Fruit fly (Drosophila melanogaster) whole organism, embryonic: ENCODE results near the gene CG33647.

Experiments used
- Atf6 ChIP-seq: fragments of 200-800 bp; sonication (Bioruptor generic); IDR thresholded peaks from 2 replicates; pipeline ENCODE4 v1.3.6; 2022; ENCODE audit warnings: missing biosample characterization, missing genetic modification characterization
- CG10147 ChIP-seq: fragments of 200-800 bp; sonication (Bioruptor generic); optimal IDR thresholded peaks from 2 replicates; lab custom pipeline; 2019; ENCODE audit warnings: missing biosample characterization, mild to moderate bottlenecking, missing genetic modification characterization, moderate library complexity
- CG10654 ChIP-seq: fragments of 200-800 bp; sonication (Bioruptor generic); optimal IDR thresholded peaks from 2 replicates; lab custom pipeline; 2016; ENCODE audit warnings: missing biosample characterization, missing genetic modification characterization
- CG13424 ChIP-seq: fragments of 200-800 bp; sonication (Bioruptor generic); optimal IDR thresholded peaks from 2 replicates; lab custom pipeline; 2019; ENCODE audit warnings: missing biosample characterization, mild to moderate bottlenecking, missing genetic modification characterization, moderate library complexity
- CG13624 ChIP-seq: fragments of 200-800 bp; sonication (Bioruptor generic); optimal IDR thresholded peaks from 2 replicates; lab custom pipeline; 2016; ENCODE audit warnings: missing biosample characterization, missing genetic modification characterization
- CG13894 ChIP-seq: fragments of 200-800 bp; sonication (Bioruptor generic); optimal IDR thresholded peaks from 3 replicates; lab custom pipeline; 2018; ENCODE audit warnings: missing biosample characterization, mild to moderate bottlenecking, missing genetic modification characterization, moderate library complexity
- CG14014 ChIP-seq: fragments of 200-800 bp; sonication (Bioruptor generic); IDR thresholded peaks from 2 replicates; pipeline ENCODE4 v1.3.6; 2022; ENCODE audit warnings: missing biosample characterization, missing genetic modification characterization
- CG15696 ChIP-seq: fragments of 200-800 bp; sonication (Bioruptor generic); optimal IDR thresholded peaks from 2 replicates; lab custom pipeline; 2019; ENCODE audit warnings: missing biosample characterization, mild to moderate bottlenecking, missing genetic modification characterization, moderate library complexity
- CG16863 ChIP-seq: fragments of 200-800 bp; sonication (Bioruptor generic); optimal IDR thresholded peaks from 3 replicates; lab custom pipeline; 2016; ENCODE audit warnings: missing biosample characterization, missing genetic modification characterization
- CG17829 ChIP-seq: fragments of 200-800 bp; optimal IDR thresholded peaks from 2 replicates; lab custom pipeline; 2019; ENCODE audit warnings: missing biosample characterization, mild to moderate bottlenecking, missing genetic modification characterization, moderate library complexity
- CG1792 ChIP-seq: fragments of 200-800 bp; sonication (Bioruptor generic); optimal IDR thresholded peaks from 2 replicates; lab custom pipeline; 2016; ENCODE audit warnings: missing biosample characterization, missing genetic modification characterization
- CG2129 ChIP-seq: fragments of 200-800 bp; sonication (Bioruptor generic); IDR thresholded peaks from 2 replicates; pipeline ENCODE4 v1.3.6; 2022; ENCODE audit warnings: missing biosample characterization, missing genetic modification characterization; ENCODE audit not compliant: partially characterized antibody
- CG2678 ChIP-seq: fragments of 200-800 bp; sonication (Bioruptor generic); optimal IDR thresholded peaks from 3 replicates; lab custom pipeline; 2019; ENCODE audit warnings: missing biosample characterization, mild to moderate bottlenecking, missing genetic modification characterization, moderate library complexity
- CG30431 ChIP-seq: fragments of 200-800 bp; sonication (Bioruptor generic); optimal IDR thresholded peaks from 2 replicates; lab custom pipeline; 2017; ENCODE audit warnings: missing biosample characterization, missing genetic modification characterization
- CG3281 ChIP-seq: fragments of 200-800 bp; sonication (Bioruptor generic); optimal IDR thresholded peaks from 3 replicates; lab custom pipeline; 2017; ENCODE audit warnings: missing biosample characterization, mild to moderate bottlenecking, missing genetic modification characterization
- CG4282 ChIP-seq: fragments of 200-800 bp; sonication (Bioruptor generic); optimal IDR thresholded peaks from 2 replicates; lab custom pipeline; 2016; ENCODE audit warnings: missing biosample characterization, missing genetic modification characterization
- CG4854 ChIP-seq: fragments of 200-800 bp; sonication (Bioruptor generic); optimal IDR thresholded peaks from 2 replicates; lab custom pipeline; 2016; ENCODE audit warnings: missing biosample characterization, missing genetic modification characterization, inconsistent platforms
- CG5245 ChIP-seq: fragments of 200-800 bp; sonication (Bioruptor generic); optimal IDR thresholded peaks from 3 replicates; lab custom pipeline; 2016; ENCODE audit warnings: missing biosample characterization, missing genetic modification characterization
- CG6689 ChIP-seq: fragments of 200-800 bp; sonication (Bioruptor generic); IDR thresholded peaks from 2 replicates; pipeline ENCODE4 v1.3.6; 2022; ENCODE audit warnings: missing biosample characterization, missing genetic modification characterization
- CG7928 ChIP-seq: fragments of 200-800 bp; sonication (Bioruptor generic); optimal IDR thresholded peaks from 2 replicates; lab custom pipeline; 2017; ENCODE audit warnings: missing biosample characterization, mild to moderate bottlenecking, missing genetic modification characterization
- CG8944 ChIP-seq: fragments of 200-800 bp; sonication (Bioruptor generic); optimal IDR thresholded peaks from 3 replicates; lab custom pipeline; 2016; ENCODE audit warnings: missing biosample characterization, missing genetic modification characterization
- CG9817 ChIP-seq: fragments of 200-800 bp; sonication (Bioruptor generic); optimal IDR thresholded peaks from 2 replicates; lab custom pipeline; 2018; ENCODE audit warnings: missing biosample characterization, mild to moderate bottlenecking, missing genetic modification characterization, moderate library complexity
- CHES-1-like ChIP-seq: fragments of 200-800 bp; sonication (Bioruptor generic); optimal IDR thresholded peaks from 2 replicates; lab custom pipeline; 2016; ENCODE audit warnings: missing biosample characterization, missing genetic modification characterization
- D ChIP-seq, 2 experiments: fragments of 200-800 bp in 1 of 2; fragments of >200 bp in 1 of 2; sonication (Bioruptor generic) in 1 of 2; optimal IDR thresholded peaks; 2 replicates in 1 of 2; 3 replicates in 1 of 2; lab custom pipeline; 2017; ENCODE audit warnings: mild to moderate bottlenecking in 1 of 2, missing biosample characterization in 1 of 2, missing genetic modification characterization in 1 of 2, missing genetic modification reagents in 1 of 2
- Dbx ChIP-seq: fragments of 200-800 bp; sonication (Bioruptor generic); IDR thresholded peaks from 3 replicates; pipeline ENCODE4 v1.3.6; 2022; ENCODE audit warnings: missing biosample characterization, missing genetic modification characterization
- Deaf1 ChIP-seq: fragments of 200-800 bp; optimal IDR thresholded peaks from 3 replicates; lab custom pipeline; 2019; ENCODE audit warnings: missing biosample characterization, mild to moderate bottlenecking, missing genetic modification characterization, moderate library complexity
- HmgZ ChIP-seq: fragments of 200-800 bp; sonication (Bioruptor generic); optimal IDR thresholded peaks from 2 replicates; lab custom pipeline; 2018; ENCODE audit warnings: missing biosample characterization, mild to moderate bottlenecking, missing genetic modification characterization
- Meics ChIP-seq: fragments of 200-800 bp; sonication (Bioruptor generic); optimal IDR thresholded peaks from 2 replicates; lab custom pipeline; 2017; ENCODE audit warnings: missing biosample characterization, mild to moderate bottlenecking, missing genetic modification characterization
- NK7.1 ChIP-seq: fragments of 200-800 bp; sonication (Bioruptor generic); optimal IDR thresholded peaks from 3 replicates; lab custom pipeline; 2016; ENCODE audit warnings: missing biosample characterization, missing genetic modification characterization
- NfI ChIP-seq: fragments of 200-800 bp; sonication (Bioruptor generic); optimal IDR thresholded peaks from 3 replicates; lab custom pipeline; 2018; ENCODE audit warnings: missing biosample characterization, mild to moderate bottlenecking, missing genetic modification characterization, moderate library complexity
- Six4 ChIP-seq: fragments of 200-800 bp; sonication (Bioruptor generic); optimal IDR thresholded peaks from 2 replicates; lab custom pipeline; 2016; ENCODE audit warnings: missing biosample characterization, missing genetic modification characterization
- Xbp1 ChIP-seq: fragments of 200-800 bp; sonication (Bioruptor generic); optimal IDR thresholded peaks from 3 replicates; lab custom pipeline; 2016; ENCODE audit warnings: missing biosample characterization, mild to moderate bottlenecking, missing genetic modification characterization
- abd-A ChIP-seq: fragments of 200-800 bp; sonication (Bioruptor generic); optimal IDR thresholded peaks from 3 replicates; lab custom pipeline; 2019; ENCODE audit warnings: missing biosample characterization, mild to moderate bottlenecking, missing genetic modification characterization, moderate library complexity
- amos ChIP-seq: fragments of 200-800 bp; sonication (Bioruptor generic); IDR thresholded peaks from 2 replicates; pipeline ENCODE4 v1.3.6; 2022; ENCODE audit warnings: missing biosample characterization, missing genetic modification characterization; ENCODE audit not compliant: partially characterized antibody
- ase ChIP-seq: fragments of 200-800 bp; sonication (Bioruptor generic); IDR thresholded peaks from 3 replicates; pipeline ENCODE4 v1.3.6; 2022; ENCODE audit warnings: missing biosample characterization, missing genetic modification characterization
- bab2 ChIP-seq: fragments of 200-800 bp; sonication (Bioruptor generic); optimal IDR thresholded peaks from 2 replicates; lab custom pipeline; 2016; ENCODE audit warnings: missing biosample characterization, missing genetic modification characterization
- dan ChIP-seq: fragments of 200-800 bp; sonication (Bioruptor generic); IDR thresholded peaks from 2 replicates; pipeline ENCODE4 v1.3.6; 2022; ENCODE audit warnings: missing biosample characterization, missing genetic modification characterization
- en ChIP-seq: fragments of 200-800 bp; sonication (Bioruptor generic); optimal IDR thresholded peaks from 2 replicates; lab custom pipeline; 2016; ENCODE audit warnings: missing biosample characterization, missing genetic modification characterization
- inv ChIP-seq: fragments of 200-800 bp; sonication (Bioruptor generic); IDR thresholded peaks from 2 replicates; pipeline ENCODE4 v1.3.6; 2022; ENCODE audit warnings: missing biosample characterization, missing genetic modification characterization; ENCODE audit not compliant: partially characterized antibody
- pb ChIP-seq: fragments of 200-800 bp; sonication (Bioruptor generic); optimal IDR thresholded peaks from 3 replicates; lab custom pipeline; 2016; ENCODE audit warnings: missing biosample characterization, missing genetic modification characterization
- row ChIP-seq: fragments of 200-800 bp; sonication (Bioruptor generic); IDR thresholded peaks from 3 replicates; pipeline ENCODE4 v1.3.6; 2022; ENCODE audit warnings: missing biosample characterization, missing genetic modification characterization
- sens-2 ChIP-seq: fragments of 200-800 bp; sonication (Bioruptor generic); IDR thresholded peaks from 2 replicates; pipeline ENCODE4 v1.3.6; 2022; ENCODE audit warnings: missing biosample characterization, missing genetic modification characterization
- slbo ChIP-seq: fragments of 200-800 bp; sonication (Bioruptor generic); IDR thresholded peaks from 2 replicates; pipeline ENCODE4 v1.3.6; 2022; ENCODE audit warnings: missing biosample characterization, missing genetic modification characterization
- stwl ChIP-seq: fragments of 200-800 bp; sonication (Bioruptor generic); optimal IDR thresholded peaks from 3 replicates; lab custom pipeline; 2018; ENCODE audit warnings: missing biosample characterization, mild to moderate bottlenecking, missing genetic modification characterization, moderate library complexity
- tap ChIP-seq: fragments of 200-800 bp; optimal IDR thresholded peaks from 3 replicates; lab custom pipeline; 2019; ENCODE audit warnings: missing biosample characterization, mild to moderate bottlenecking, missing genetic modification characterization, moderate library complexity
- tll ChIP-seq, 2 experiments: fragments of 200-800 bp in 1 of 2; fragments of >200 bp in 1 of 2; sonication (Bioruptor generic) in 1 of 2; optimal IDR thresholded peaks; 2 replicates each; lab custom pipeline; 2017 to 2019; ENCODE audit warnings: missing biosample characterization in 2 of 2, missing genetic modification characterization in 2 of 2, mild to moderate bottlenecking in 1 of 2, moderate library complexity in 1 of 2
- vfl ChIP-seq: fragments of 200-800 bp; sonication (Bioruptor generic); optimal IDR thresholded peaks from 2 replicates; lab custom pipeline; 2016; ENCODE audit warnings: missing biosample characterization, missing genetic modification characterization
- wek ChIP-seq: fragments of 200-800 bp; sonication (Bioruptor generic); optimal IDR thresholded peaks from 3 replicates; lab custom pipeline; 2018; ENCODE audit warnings: missing biosample characterization, mild to moderate bottlenecking, missing genetic modification characterization, moderate library complexity

Gene CG33647

dm6 chr3L:19254715-19255428 is 18.7 kb downstream of the CG33647 start, which contains the start of the genes mRpL21 and rept (continued):
- TF ChIP-seq sens-2 (GFP tag; lab: Robert Waterston, UW) (peak; percentile 21; the same call in 1 of the 2 replicates), tll (GFP tag; optimal IDR thresholded peaks at IDR 0.05; lab: Kevin White, UChicago) (peak in 1 of 2 experiments; percentile 43), CG2678 (peak; percentile 55), Dbx (peak; percentile 59), slbo (GFP tag; lab: Robert Waterston, UW) (peak; percentile 67), CG4282 (GFP tag; lab: Kevin White, UChicago) (peak; percentile 38), CG13424 (tag; lab: Kevin White, UChicago) (peak; percentile 43), CG7928 (GFP tag; lab: Kevin White, UChicago) (no peak), CG17829 (tag; lab: Kevin White, UChicago) (peak; percentile 41), inv (GFP tag; lab: Robert Waterston, UW) (no peak), NfI (GFP tag; lab: Kevin White, UChicago) (peak; percentile 67), NK7.1 (GFP tag; lab: Kevin White, UChicago) (peak; percentile 15), CG4854 (GFP tag; lab: Kevin White, UChicago) (peak; percentile 54), CG15696 (tag; lab: Kevin White, UChicago) (no peak), CG13894 (tag; lab: Kevin White, UChicago) (peak; percentile 5), row (GFP tag; lab: Robert Waterston, UW) (peak; percentile 86), CG14014 (GFP tag; lab: Robert Waterston, UW) (peak; percentile 56), Xbp1 (peak; percentile 48), Meics (GFP tag; lab: Kevin White, UChicago) (peak; percentile 29), Deaf1 (peak; percentile 6), CG10147 (GFP tag; lab: Kevin White, UChicago) (peak; percentile 42), CG3281 (GFP tag; lab: Kevin White, UChicago) (peak; percentile 87), CG5245 (GFP tag; lab: Kevin White, UChicago) (peak; percentile 37), D (optimal IDR thresholded peaks at IDR 0.05; lab: Kevin White, UChicago) (no peak), D (GFP tag; optimal IDR thresholded peaks at IDR 0.05; lab: Kevin White, UChicago) (peak; percentile 11), CG30431 (no peak), en (no peak), HmgZ (tag; lab: Kevin White, UChicago) (peak; percentile 72), CG8944 (GFP tag; lab: Kevin White, UChicago) (peak; percentile 23), vfl (GFP tag; lab: Kevin White, UChicago) (peak; percentile 69), CG16863 (peak; percentile 17), pb (GFP tag; lab: Kevin White, UChicago) (peak; percentile 24), Six4 (GFP tag; lab: Kevin White, UChicago) (peak; percentile 18), CG13624 (GFP tag; lab: Kevin White, UChicago) (peak; percentile 78), dan (no peak), CG2129 (GFP tag; lab: Robert Waterston, UW) (no peak), CG1792 (GFP tag; lab: Kevin White, UChicago) (peak; percentile 32), stwl (tag; lab: Kevin White, UChicago) (peak; percentile 34), abd-A (tag; lab: Kevin White, UChicago) (no peak), bab2 (GFP tag; lab: Kevin White, UChicago) (peak; percentile 56), ase (GFP tag; lab: Robert Waterston, UW) (no peak), tap (peak; percentile 3), Atf6 (GFP tag; lab: Robert Waterston, UW) (peak; percentile 51; the same call in 1 of the 2 replicates), wek (GFP tag; lab: Kevin White, UChicago) (no peak), CG9817 (tag; lab: Kevin White, UChicago) (peak; percentile 64), CG10654 (GFP tag; lab: Kevin White, UChicago) (peak; percentile 17), CG6689 (GFP tag; lab: Robert Waterston, UW) (0 out of 2 replicates have a peak, but pooled peaks have one; percentile 16), CHES-1-like (peak; percentile 79), amos (GFP tag; lab: Robert Waterston, UW) (no peak)
